Fruit fly (Drosophila melanogaster) whole organism, larva: Measurements from ENCODE around the gene bond.

Experiments
- noc ChIP-seq: fragments of 200-800 bp; sonication (Bioruptor generic); optimal IDR thresholded peaks from 3 replicates; lab custom pipeline; 2019; ENCODE audit warnings: missing biosample characterization, mild to moderate bottlenecking, missing genetic modification characterization, moderate library complexity

Gene bond

dm6 chr3R:22530305-22530704 is 20.2 kb upstream of the bond start, which contains the start of gene CG33099:
Gene CG33099 (minus strand): TSS chr3R:22530572.
- TF ChIP-seq noc (tag; lab: Kevin White, UChicago): peak; percentile 65

- no peak for TF ChIP-seq noc (tag; lab: Kevin White, UChicago)
Observed at dm6 chr3R:22531801-22532200, 18.7 kb upstream of the bond start, which contains the start of gene CG33093. Gene CG33093 (minus strand): TSS chr3R:22531922.

- no peak for TF ChIP-seq noc (tag; lab: Kevin White, UChicago)
Observed at dm6 chr3R:22533973-22534931, 16.2 kb upstream of the bond start.

- TF ChIP-seq noc (tag; lab: Kevin White, UChicago): no peak
Observed at dm6 chr3R:22535945-22536344, 14.5 kb upstream of the bond start.

- TF ChIP-seq noc (tag; lab: Kevin White, UChicago): peak; percentile 18
Observed at dm6 chr3R:22536504-22537423, 13.7 kb upstream of the bond start.

dm6 chr3R:22538877-22539276 is 11.6 kb upstream of the bond start:
- TF ChIP-seq noc (tag; lab: Kevin White, UChicago): no peak

dm6 chr3R:22539762-22540161 is 10.7 kb upstream of the bond start, which contains the start of gene CG5326:
Gene CG5326 (minus strand): TSS chr3R:22539919.
- TF ChIP-seq noc (tag; lab: Kevin White, UChicago): no peak

- TF ChIP-seq noc (tag; lab: Kevin White, UChicago): no peak
Observed at dm6 chr3R:22540686-22541085, 9.8 kb upstream of the bond start.

- peak; percentile 48 for TF ChIP-seq noc (tag; lab: Kevin White, UChicago)
Observed at dm6 chr3R:22542773-22543411, 7.6 kb upstream of the bond start.

- peak; percentile 55 for TF ChIP-seq noc (tag; lab: Kevin White, UChicago)
Observed at dm6 chr3R:22546017-22546416, 4.5 kb upstream of the bond start.

- TF ChIP-seq noc (tag; lab: Kevin White, UChicago): peak; percentile 4
Observed at dm6 chr3R:22547585-22548022, 2.9 kb upstream of the bond start, which contains the start of gene AdipoR. Gene AdipoR (minus strand): TSS chr3R:22547846.

dm6 chr3R:22552686-22553085 is 2.2 kb downstream of the bond start:
- no peak for TF ChIP-seq noc (tag; lab: Kevin White, UChicago)

dm6 chr3R:22557100-22557741 is 6.7 kb downstream of the bond start:
- no peak for TF ChIP-seq noc (tag; lab: Kevin White, UChicago)

- TF ChIP-seq noc (tag; lab: Kevin White, UChicago): no peak
Observed at dm6 chr3R:22558398-22558797, 7.9 kb downstream of the bond start.

dm6 chr3R:22560224-22560623 is 9.7 kb downstream of the bond start:
- no peak for TF ChIP-seq noc (tag; lab: Kevin White, UChicago)
